Fruit fly (Drosophila melanogaster) whole organism: ENCODE data around the gene BthD.

Experiments
- CG8478 ChIP-seq: fragments of >200 bp; optimal IDR thresholded peaks from 2 replicates; lab custom pipeline; 2018; ENCODE audit warnings: inconsistent platforms
- Dll ChIP-seq: fragments of >200 bp; optimal IDR thresholded peaks from 2 replicates; lab custom pipeline; 2017
- EcR ChIP-seq, 2 experiments: fragments of >200 bp; optimal IDR thresholded peaks; 2 replicates each; lab custom pipeline; 2017; ENCODE audit warnings: missing biosample characterization in 2 of 2, missing genetic modification characterization in 2 of 2, missing genetic modification reagents in 2 of 2
- pan ChIP-seq: fragments of >200 bp; optimal IDR thresholded peaks from 2 replicates; lab custom pipeline; 2017
- psq ChIP-seq: fragments of >200 bp; optimal IDR thresholded peaks from 2 replicates; lab custom pipeline; 2017
- usp ChIP-seq: fragments of >200 bp; optimal IDR thresholded peaks from 2 replicates; lab custom pipeline; 2017; ENCODE audit warnings: missing biosample characterization, missing genetic modification characterization, mixed read lengths

- TF ChIP-seq pan (lab: Kevin White, UChicago) (no peak), CG8478 (lab: Kevin White, UChicago) (no peak), psq (lab: Kevin White, UChicago) (no peak), usp (GFP tag; lab: Kevin White, UChicago) (no peak), EcR (GFP tag; optimal IDR thresholded peaks at IDR 0.05; lab: Kevin White, UChicago) (no peak), Dll (lab: Kevin White, UChicago) (no peak)
Measured at dm6 chrX:13604499-13604898, 7.4 kb upstream of the BthD start.
